Worm (Caenorhabditis elegans) whole organism, L2 larva: ENCODE measurements around the gene srw-7.

Experiments
- C34F6.9 ChIP-seq: fragments of 150-350 bp; optimal IDR thresholded peaks from 2 replicates; lab custom pipeline; 2014; ENCODE audit warnings: missing biosample characterization, missing genetic modification characterization
- R02D3.7 ChIP-seq: fragments of 150-350 bp; optimal IDR thresholded peaks from 2 replicates; lab custom pipeline; 2014; ENCODE audit warnings: missing biosample characterization, missing genetic modification characterization
- Y55F3AM.14 ChIP-seq: fragments of 200-800 bp; sonication (Bioruptor generic); optimal IDR thresholded peaks from 2 replicates; lab custom pipeline; 2018; ENCODE audit warnings: mild to moderate bottlenecking, missing genetic modification characterization, missing compliant biosample characterization
- ZK546.5 ChIP-seq: sonication (generic microtip); optimal IDR thresholded peaks from 2 replicates; lab custom pipeline; 2017; ENCODE audit warnings: missing biosample characterization, missing genetic modification characterization
- alr-1 ChIP-seq: fragments of 150-350 bp; optimal IDR thresholded peaks from 2 replicates; lab custom pipeline; 2014; ENCODE audit warnings: missing biosample characterization, missing genetic modification characterization
- aly-2 ChIP-seq: fragments of 150-350 bp; optimal IDR thresholded peaks from 2 replicates; lab custom pipeline; 2014; ENCODE audit warnings: missing biosample characterization, missing genetic modification characterization
- ama-1 ChIP-seq: fragments of 150-350 bp; optimal IDR thresholded peaks from 2 replicates; lab custom pipeline; 2018; ENCODE audit warnings: inconsistent platforms
- ceh-82 ChIP-seq: fragments of 150-350 bp; optimal IDR thresholded peaks from 2 replicates; lab custom pipeline; 2014; ENCODE audit warnings: missing biosample characterization, missing genetic modification characterization
- crh-2 ChIP-seq: sonication (generic microtip); optimal IDR thresholded peaks from 2 replicates; lab custom pipeline; 2017; ENCODE audit warnings: missing biosample characterization, missing genetic modification characterization
- egl-27 ChIP-seq: sonication (generic microtip); optimal IDR thresholded peaks from 3 replicates; lab custom pipeline; 2017; ENCODE audit warnings: missing biosample characterization, missing genetic modification reagents, missing genetic modification characterization
- elt-1 ChIP-seq: fragments of 150-350 bp; optimal IDR thresholded peaks from 2 replicates; lab custom pipeline; 2014; ENCODE audit warnings: missing biosample characterization, missing genetic modification characterization
- fos-1 ChIP-seq: fragments of 150-350 bp; optimal IDR thresholded peaks from 2 replicates; lab custom pipeline; 2014; ENCODE audit warnings: missing biosample characterization, missing genetic modification characterization
- lin-11 ChIP-seq: fragments of 150-350 bp; sonication (generic microtip); optimal IDR thresholded peaks from 2 replicates; lab custom pipeline; 2014; ENCODE audit warnings: missing biosample characterization, missing genetic modification characterization, inconsistent platforms, mixed read lengths
- lin-13 ChIP-seq: fragments of 150-350 bp; optimal IDR thresholded peaks from 2 replicates; lab custom pipeline; 2014; ENCODE audit warnings: missing biosample characterization, missing genetic modification reagents, missing genetic modification characterization
- lin-39 ChIP-seq: fragments of 150-350 bp; optimal IDR thresholded peaks from 2 replicates; lab custom pipeline; 2014; ENCODE audit warnings: missing biosample characterization, missing genetic modification reagents, missing genetic modification characterization
- lsy-2 ChIP-seq, 2 experiments: fragments of 150-350 bp in 1 of 2; sonication (generic microtip) in 1 of 2; optimal IDR thresholded peaks; 2 replicates each; lab custom pipeline; 2014 to 2017; ENCODE audit warnings: missing biosample characterization in 2 of 2, missing genetic modification characterization in 2 of 2
- mab-5 ChIP-seq: fragments of 150-350 bp; optimal IDR thresholded peaks from 2 replicates; lab custom pipeline; 2014; ENCODE audit warnings: missing biosample characterization, missing genetic modification characterization
- mbf-1 ChIP-seq: sonication (generic microtip); optimal IDR thresholded peaks from 2 replicates; lab custom pipeline; 2017; ENCODE audit warnings: missing biosample characterization, missing genetic modification characterization
- mdl-1 ChIP-seq, 2 experiments: fragments of 150-350 bp in 1 of 2; sonication (generic microtip) in 1 of 2; optimal IDR thresholded peaks; 2 replicates each; lab custom pipeline; 2017; ENCODE audit warnings: missing biosample characterization in 2 of 2, missing genetic modification characterization in 2 of 2
- nhr-12 ChIP-seq: fragments of 150-350 bp; optimal IDR thresholded peaks from 2 replicates; lab custom pipeline; 2014; ENCODE audit warnings: missing biosample characterization, missing genetic modification characterization
- nhr-129 ChIP-seq: fragments of 150-350 bp; optimal IDR thresholded peaks from 2 replicates; lab custom pipeline; 2014; ENCODE audit warnings: missing biosample characterization, missing genetic modification characterization
- nhr-21 ChIP-seq: fragments of 150-350 bp; optimal IDR thresholded peaks from 2 replicates; lab custom pipeline; 2014; ENCODE audit warnings: missing biosample characterization, missing genetic modification characterization
- nhr-23 ChIP-seq: fragments of 150-350 bp; optimal IDR thresholded peaks from 2 replicates; lab custom pipeline; 2014; ENCODE audit warnings: missing biosample characterization, missing genetic modification reagents, missing genetic modification characterization
- nhr-237 ChIP-seq: fragments of 150-350 bp; optimal IDR thresholded peaks from 2 replicates; lab custom pipeline; 2014; ENCODE audit warnings: missing biosample characterization, missing genetic modification characterization
- nhr-25 ChIP-seq: fragments of 150-350 bp; sonication (generic microtip); optimal IDR thresholded peaks from 3 replicates; lab custom pipeline; 2014; ENCODE audit warnings: missing biosample characterization, missing genetic modification characterization
- nhr-6 ChIP-seq: fragments of 150-350 bp; optimal IDR thresholded peaks from 2 replicates; lab custom pipeline; 2014; ENCODE audit warnings: missing biosample characterization, missing genetic modification characterization
- nhr-77 ChIP-seq: fragments of 150-350 bp; optimal IDR thresholded peaks from 2 replicates; lab custom pipeline; 2014; ENCODE audit warnings: missing biosample characterization, missing genetic modification characterization
- peb-1 ChIP-seq: fragments of 150-350 bp; optimal IDR thresholded peaks from 2 replicates; lab custom pipeline; 2014; ENCODE audit warnings: missing biosample characterization, missing genetic modification characterization
- sem-4 ChIP-seq: fragments of 150-350 bp; optimal IDR thresholded peaks from 2 replicates; lab custom pipeline; 2014; ENCODE audit warnings: missing biosample characterization, missing genetic modification reagents, missing genetic modification characterization
- skn-1 ChIP-seq: sonication (generic microtip); optimal IDR thresholded peaks from 2 replicates; lab custom pipeline; 2017; ENCODE audit warnings: missing biosample characterization, missing genetic modification characterization
- snpc-4 ChIP-seq: fragments of 150-350 bp; optimal IDR thresholded peaks from 2 replicates; lab custom pipeline; 2014; ENCODE audit warnings: missing biosample characterization, missing genetic modification characterization
- unc-39 ChIP-seq: fragments of 150-350 bp; optimal IDR thresholded peaks from 2 replicates; lab custom pipeline; 2014; ENCODE audit warnings: missing biosample characterization, missing genetic modification characterization
- unc-62 ChIP-seq: fragments of 150-350 bp; optimal IDR thresholded peaks from 2 replicates; lab custom pipeline; 2014; ENCODE audit warnings: missing biosample characterization, missing genetic modification reagents, missing genetic modification characterization
- ztf-1 ChIP-seq: fragments of 200-800 bp; sonication (Bioruptor generic); conservative IDR thresholded peaks from 2 replicates; pipeline ENCODE4 v1.3.6; 2022; ENCODE audit warnings: missing genetic modification characterization, missing compliant biosample characterization
- ztf-11 ChIP-seq: sonication (generic microtip); optimal IDR thresholded peaks from 2 replicates; lab custom pipeline; 2017; ENCODE audit warnings: missing biosample characterization, missing genetic modification characterization
- ztf-4 ChIP-seq: fragments of 150-350 bp; optimal IDR thresholded peaks from 2 replicates; lab custom pipeline; 2014; ENCODE audit warnings: missing biosample characterization, missing genetic modification characterization

srw-7 gene

ce11 chrV:3807846-3808245 is 1.8 kb downstream of the srw-7 start:
- TF ChIP-seq unc-39 (tag; lab: Kevin White, UChicago) (no peak), ztf-11 (tag; lab: Kevin White, UChicago) (no peak), mbf-1 (tag; lab: Kevin White, UChicago) (no peak), ceh-82 (no peak), lin-11 (tag; lab: Kevin White, UChicago) (no peak), lin-39 (tag; lab: Kevin White, UChicago) (no peak), R02D3.7 (tag; lab: Kevin White, UChicago) (no peak), lin-13 (GFP tag; lab: Kevin White, UChicago) (no peak), ama-1 (lab: Kevin White, UChicago) (no peak), nhr-6 (tag; lab: Kevin White, UChicago) (no peak), elt-1 (tag; lab: Kevin White, UChicago) (no peak), ZK546.5 (tag; lab: Kevin White, UChicago) (no peak), lsy-2 (tag; optimal IDR thresholded peaks at IDR 0.05; lab: Kevin White, UChicago) (no peak), mdl-1 (tag; optimal IDR thresholded peaks at IDR 0.05; lab: Kevin White, UChicago) (no peak), aly-2 (tag; lab: Kevin White, UChicago) (no peak)

ce11 chrV:3808336-3808735 is 2.3 kb downstream of the srw-7 start, which contains the start of gene srw-6:
srw-6 (plus strand) TSS chrV:3808636.
- TF ChIP-seq lsy-2 (tag; optimal IDR thresholded peaks at IDR 0.05; lab: Kevin White, UChicago): no peak
- TF ChIP-seq alr-1 (tag; lab: Kevin White, UChicago): no peak
- TF ChIP-seq crh-2: no peak
- TF ChIP-seq fos-1 (tag; lab: Kevin White, UChicago): no peak
- TF ChIP-seq egl-27 (tag; lab: Kevin White, UChicago): no peak

- no peak for TF ChIP-seq peb-1 (tag; lab: Kevin White, UChicago)
- TF ChIP-seq ztf-4 (tag; lab: Kevin White, UChicago): no peak
- TF ChIP-seq fos-1 (tag; lab: Kevin White, UChicago): no peak
- no peak for TF ChIP-seq nhr-12 (tag; lab: Kevin White, UChicago)
- no peak for TF ChIP-seq snpc-4 (tag; lab: Kevin White, UChicago)
- TF ChIP-seq ZK546.5 (tag; lab: Kevin White, UChicago): no peak
- TF ChIP-seq nhr-23 (tag; lab: Kevin White, UChicago): no peak
- no peak for TF ChIP-seq nhr-129
Measured at ce11 chrV:3810035-3810434, 4.0 kb downstream of the srw-7 start.

- TF ChIP-seq sem-4 (tag; lab: Kevin White, UChicago) (no peak), crh-2 (no peak), ama-1 (lab: Kevin White, UChicago) (no peak), nhr-77 (tag; lab: Kevin White, UChicago) (no peak), nhr-6 (tag; lab: Kevin White, UChicago) (no peak), mab-5 (tag; lab: Kevin White, UChicago) (no peak), ztf-4 (tag; lab: Kevin White, UChicago) (no peak), C34F6.9 (tag; lab: Kevin White, UChicago) (no peak), ztf-1 (GFP tag; lab: Robert Waterston, UW) (no peak), nhr-237 (tag; lab: Kevin White, UChicago) (no peak), unc-62 (no peak), alr-1 (tag; lab: Kevin White, UChicago) (no peak), fos-1 (tag; lab: Kevin White, UChicago) (no peak), Y55F3AM.14 (no peak), lin-11 (tag; lab: Kevin White, UChicago) (no peak)
Measured at ce11 chrV:3811541-3811940, 5.5 kb downstream of the srw-7 start, which contains the start of gene scl-13. scl-13 (minus strand) TSS chrV:3811641.

ce11 chrV:3812291-3812690 is 6.2 kb downstream of the srw-7 start, which contains the start of gene scl-12:
scl-12 (plus strand) TSS chrV:3812591.
- TF ChIP-seq nhr-77 (tag; lab: Kevin White, UChicago) (no peak), ama-1 (lab: Kevin White, UChicago) (no peak), egl-27 (tag; lab: Kevin White, UChicago) (no peak), skn-1 (tag; lab: Kevin White, UChicago) (no peak), lin-11 (tag; lab: Kevin White, UChicago) (no peak), nhr-25 (tag; lab: Kevin White, UChicago) (no peak), mdl-1 (tag; optimal IDR thresholded peaks at IDR 0.05; lab: Kevin White, UChicago) (no peak), nhr-21 (tag; lab: Kevin White, UChicago) (no peak), mab-5 (tag; lab: Kevin White, UChicago) (no peak), nhr-23 (tag; lab: Kevin White, UChicago) (no peak)
